Fruit fly (Drosophila melanogaster): Measurements from ENCODE around the gene CG5478.

CG5478 gene

DNA sequence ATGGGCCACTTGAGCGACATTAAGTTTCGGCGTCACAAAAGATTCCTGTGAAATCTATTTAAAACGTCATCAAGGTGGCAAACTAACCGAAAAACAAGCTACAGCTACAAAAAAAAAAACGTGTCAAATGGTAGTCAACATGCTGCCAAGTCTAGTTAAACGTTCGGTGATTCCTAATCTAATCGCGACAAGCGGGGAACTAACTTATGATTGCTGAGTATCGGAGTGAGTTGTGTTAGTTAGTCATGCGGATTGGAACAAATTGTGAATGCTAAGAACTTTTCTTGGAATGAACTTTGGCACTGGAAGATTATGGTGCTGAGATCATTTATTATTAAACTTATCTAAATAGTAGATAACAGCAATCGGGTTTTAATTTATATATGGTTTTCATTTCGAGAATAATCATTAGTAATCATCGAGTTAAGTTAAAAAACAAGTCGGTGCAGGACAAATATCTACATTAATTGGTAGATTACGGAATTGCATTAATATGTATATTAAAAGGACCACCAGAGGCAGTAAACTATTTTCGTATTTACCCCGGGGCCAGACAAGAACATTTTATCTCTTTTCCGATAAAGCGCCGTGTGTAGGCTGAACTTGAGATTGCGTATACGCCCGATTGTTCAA lies 42.2 kb downstream of the CG5478 start:
- TF ChIP-seq CTCF (optimal IDR thresholded peaks at IDR 0.05), result no peak
- TF ChIP-seq CG8478 (optimal IDR thresholded peaks at IDR 0.05), result no peak
